Worm (Caenorhabditis elegans) whole organism, L3 larva: Measurements from ENCODE around the gene stim-1.

ENCODE experiments used
- aly-2 ChIP-seq: fragments of 150-350 bp; optimal IDR thresholded peaks from 2 replicates; lab custom pipeline; 2014; ENCODE audit warnings: missing biosample characterization, missing genetic modification characterization
- ama-1 ChIP-seq: fragments of 150-350 bp; optimal IDR thresholded peaks from 2 replicates; lab custom pipeline; 2018
- ceh-16 ChIP-seq: sonication (generic microtip); optimal IDR thresholded peaks from 2 replicates; lab custom pipeline; 2017; ENCODE audit warnings: missing biosample characterization, missing genetic modification characterization
- ceh-9 ChIP-seq: sonication (generic microtip); optimal IDR thresholded peaks from 2 replicates; lab custom pipeline; 2018; ENCODE audit warnings: missing biosample characterization, missing genetic modification characterization
- daf-12 ChIP-seq: fragments of 150-350 bp; optimal IDR thresholded peaks from 2 replicates; lab custom pipeline; 2014; ENCODE audit warnings: missing biosample characterization, missing genetic modification reagents, missing genetic modification characterization
- egl-5 ChIP-seq: fragments of 150-350 bp; optimal IDR thresholded peaks from 2 replicates; lab custom pipeline; 2017; ENCODE audit warnings: missing biosample characterization, missing genetic modification reagents, missing genetic modification characterization, inconsistent platforms
- elt-1 ChIP-seq: fragments of 150-350 bp; optimal IDR thresholded peaks from 2 replicates; lab custom pipeline; 2014; ENCODE audit warnings: missing biosample characterization, missing genetic modification characterization
- elt-2 ChIP-seq: sonication (generic microtip); optimal IDR thresholded peaks from 2 replicates; lab custom pipeline; 2016; ENCODE audit warnings: missing genetic modification reagents, mild to moderate bottlenecking, missing genetic modification characterization, missing compliant biosample characterization
- elt-3 ChIP-seq, 3 experiments: fragments of 150-350 bp in 1 of 3; sonication (generic microtip) in 2 of 3; optimal IDR thresholded peaks; 2 replicates in 2 of 3; 4 replicates in 1 of 3; lab custom pipeline; 2014 to 2017; ENCODE audit warnings: missing biosample characterization in 3 of 3, missing genetic modification characterization in 3 of 3
- fkh-10 ChIP-seq: sonication (generic microtip); optimal IDR thresholded peaks from 2 replicates; lab custom pipeline; 2017; ENCODE audit warnings: missing biosample characterization, missing genetic modification reagents, missing genetic modification characterization
- fkh-2 ChIP-seq: fragments of 150-350 bp; optimal IDR thresholded peaks from 2 replicates; lab custom pipeline; 2014; ENCODE audit warnings: missing biosample characterization, missing genetic modification reagents, missing genetic modification characterization
- jun-1 ChIP-seq: fragments of 150-350 bp; optimal IDR thresholded peaks from 2 replicates; lab custom pipeline; 2014; ENCODE audit warnings: missing biosample characterization, missing genetic modification reagents, missing genetic modification characterization
- lin-15B ChIP-seq: fragments of 150-350 bp; optimal IDR thresholded peaks from 2 replicates; lab custom pipeline; 2014; ENCODE audit warnings: missing biosample characterization, missing genetic modification characterization
- lin-39 ChIP-seq: fragments of 150-350 bp; optimal IDR thresholded peaks from 2 replicates; lab custom pipeline; 2018; ENCODE audit warnings: missing biosample characterization, missing genetic modification reagents, missing genetic modification characterization
- lsy-12 ChIP-seq: sonication (generic microtip); optimal IDR thresholded peaks from 2 replicates; lab custom pipeline; 2016; ENCODE audit warnings: mild to moderate bottlenecking, missing genetic modification characterization, missing compliant biosample characterization
- mdl-1 ChIP-seq: fragments of 150-350 bp; optimal IDR thresholded peaks from 2 replicates; lab custom pipeline; 2014; ENCODE audit warnings: missing biosample characterization, missing genetic modification characterization
- mml-1 ChIP-seq: fragments of 150-350 bp; sonication (generic microtip); optimal IDR thresholded peaks from 3 replicates; lab custom pipeline; 2014; ENCODE audit warnings: missing biosample characterization, missing genetic modification characterization
- nfya-1 ChIP-seq: sonication (generic microtip); optimal IDR thresholded peaks from 2 replicates; lab custom pipeline; 2017; ENCODE audit warnings: missing genetic modification characterization, mild to moderate bottlenecking, missing compliant biosample characterization, antibody characterized with exemption, moderate library complexity; ENCODE audit not compliant: insufficient read depth
- nhr-11 ChIP-seq: fragments of 150-350 bp; optimal IDR thresholded peaks from 2 replicates; lab custom pipeline; 2014; ENCODE audit warnings: missing biosample characterization, missing genetic modification characterization
- nhr-237 ChIP-seq: fragments of 150-350 bp; optimal IDR thresholded peaks from 2 replicates; lab custom pipeline; 2014; ENCODE audit warnings: missing biosample characterization, missing genetic modification characterization
- nhr-25 ChIP-seq: sonication (generic microtip); optimal IDR thresholded peaks from 2 replicates; lab custom pipeline; 2017; ENCODE audit warnings: missing biosample characterization, missing genetic modification characterization
- nhr-43 ChIP-seq: sonication (generic microtip); optimal IDR thresholded peaks from 2 replicates; lab custom pipeline; 2016; ENCODE audit warnings: mild to moderate bottlenecking, missing genetic modification characterization, missing compliant biosample characterization; ENCODE audit not compliant: poor library complexity, severe bottlenecking
- nhr-67 ChIP-seq: fragments of 150-350 bp; optimal IDR thresholded peaks from 2 replicates; lab custom pipeline; 2014; ENCODE audit warnings: missing biosample characterization, missing genetic modification characterization
- nhr-76 ChIP-seq: fragments of 150-350 bp; sonication (generic microtip); optimal IDR thresholded peaks from 5 replicates; lab custom pipeline; 2014; ENCODE audit warnings: missing biosample characterization, missing genetic modification characterization
- nhr-77 ChIP-seq: fragments of 150-350 bp; optimal IDR thresholded peaks from 2 replicates; lab custom pipeline; 2014; ENCODE audit warnings: missing biosample characterization, missing genetic modification characterization
- skn-1 ChIP-seq: fragments of 150-350 bp; optimal IDR thresholded peaks from 2 replicates; lab custom pipeline; 2014; ENCODE audit warnings: missing biosample characterization, missing genetic modification characterization
- unc-39 ChIP-seq: sonication (generic microtip); optimal IDR thresholded peaks from 4 replicates; lab custom pipeline; 2017; ENCODE audit warnings: missing biosample characterization, missing genetic modification characterization
- unc-62 ChIP-seq: fragments of 150-350 bp; sonication (generic microtip); optimal IDR thresholded peaks from 4 replicates; lab custom pipeline; 2014; ENCODE audit warnings: missing biosample characterization, missing genetic modification reagents, missing genetic modification characterization
- ztf-4 ChIP-seq: fragments of 150-350 bp; optimal IDR thresholded peaks from 2 replicates; lab custom pipeline; 2014; ENCODE audit warnings: missing biosample characterization, missing genetic modification characterization

stim-1 gene

ce11 chrIII:382470-382869 is 36.1 kb downstream of the stim-1 start, which contains the start of gene K10F12.7:
TSS of gene K10F12.7 (minus strand) at chrIII:382570.
- TF ChIP-seq elt-2 (tag; lab: Kevin White, UChicago) (no peak), nhr-67 (tag; lab: Kevin White, UChicago) (no peak), nhr-11 (tag; lab: Kevin White, UChicago) (no peak)

- TF ChIP-seq ztf-4, result no peak
- TF ChIP-seq skn-1 (tag; lab: Kevin White, UChicago), result no peak
- TF ChIP-seq elt-2 (tag; lab: Kevin White, UChicago), result no peak
- no peak for TF ChIP-seq ceh-16
- TF ChIP-seq fkh-10 (GFP tag; lab: Kevin White, UChicago), result no peak
- TF ChIP-seq lsy-12 (tag; lab: Kevin White, UChicago), result no peak
- TF ChIP-seq mdl-1 (tag; lab: Kevin White, UChicago), result no peak
- TF ChIP-seq nhr-67 (tag; lab: Kevin White, UChicago), result no peak
- no peak for TF ChIP-seq unc-39
- no peak for TF ChIP-seq nhr-77 (tag; lab: Kevin White, UChicago)
- no peak for TF ChIP-seq nhr-76
- no peak for TF ChIP-seq lin-15B (tag; lab: Kevin White, UChicago)
- no peak for TF ChIP-seq unc-62 (GFP tag; lab: Kevin White, UChicago)
- no peak for TF ChIP-seq nhr-237
These were observed 37.4 kb downstream of the stim-1 start, which contains the start of gene gsto-3 for ce11 chrIII:381198-381597. TSS of gene gsto-3 (minus strand) at chrIII:381298.

ce11 chrIII:365649-366048 is 52.9 kb downstream of the stim-1 start, which contains the start of gene pll-1:
TSS of gene pll-1 (plus strand) at chrIII:365949.
- TF ChIP-seq lin-39 (tag; lab: Kevin White, UChicago), result no peak
- TF ChIP-seq elt-1 (tag; lab: Kevin White, UChicago), result no peak
- no peak for TF ChIP-seq ceh-9 (tag; lab: Kevin White, UChicago)
- no peak for TF ChIP-seq nhr-67 (tag; lab: Kevin White, UChicago)
- no peak for TF ChIP-seq nhr-43 (tag; lab: Kevin White, UChicago)
- TF ChIP-seq nhr-25 (tag; lab: Kevin White, UChicago), result no peak
- TF ChIP-seq elt-3 (tag; optimal IDR thresholded peaks at IDR 0.05; lab: Kevin White, UChicago), result no peak
- no peak for TF ChIP-seq daf-12 (tag; lab: Kevin White, UChicago)
- no peak for TF ChIP-seq egl-5
- no peak for TF ChIP-seq jun-1 (tag; lab: Kevin White, UChicago)
- TF ChIP-seq fkh-2 (tag; lab: Kevin White, UChicago), result no peak
- no peak for TF ChIP-seq mml-1
- TF ChIP-seq ztf-4, result no peak
- TF ChIP-seq aly-2 (tag; lab: Kevin White, UChicago), result no peak
- TF ChIP-seq fkh-10 (GFP tag; lab: Kevin White, UChicago), result no peak

- TF ChIP-seq lin-39 (tag; lab: Kevin White, UChicago) (peak; percentile 62), ama-1 (no peak), nfya-1 (tag; lab: Kevin White, UChicago) (peak; percentile 34)
These were observed 58.2 kb downstream of the stim-1 start for ce11 chrIII:360315-360714.
